Worm (Caenorhabditis elegans) whole organism, mixed stage, embryonic: ENCODE measurements around the gene rod-1.

ENCODE experiments used
- elt-1 ChIP-seq: sonication (generic microtip); optimal IDR thresholded peaks from 2 replicates; lab custom pipeline; 2017; ENCODE audit warnings: missing genetic modification characterization, mild to moderate bottlenecking, missing compliant biosample characterization, antibody characterized with exemption, moderate library complexity, borderline replicate concordance; ENCODE audit not compliant: insufficient read depth
- elt-3 ChIP-seq: fragments of 150-350 bp; optimal IDR thresholded peaks from 2 replicates; lab custom pipeline; 2014; ENCODE audit warnings: missing biosample characterization, missing genetic modification characterization
- flh-1 ChIP-seq: fragments of 200-800 bp; sonication (Bioruptor generic); optimal IDR thresholded peaks from 2 replicates; lab custom pipeline; 2018; ENCODE audit warnings: mild to moderate bottlenecking, missing genetic modification characterization, moderate library complexity, missing compliant biosample characterization

DNA sequence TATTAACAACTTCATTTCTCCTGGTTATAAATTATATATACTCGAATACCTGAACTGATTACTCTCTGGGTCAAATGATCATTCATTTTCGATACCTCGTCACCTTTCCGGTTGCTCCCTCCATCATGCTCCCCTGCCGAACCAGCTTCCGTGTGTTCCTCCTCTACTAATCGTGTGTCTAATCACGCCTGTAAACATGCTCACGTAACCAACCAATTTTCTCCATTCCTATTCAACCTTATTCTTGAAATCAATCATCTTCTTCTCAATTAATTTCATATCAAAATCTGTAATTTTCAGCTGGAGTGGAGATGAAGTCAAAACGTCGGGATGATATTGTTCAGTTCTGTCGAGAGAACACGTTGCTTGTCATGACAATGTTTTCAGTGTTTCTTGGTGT is 25.1 kb downstream of the rod-1 start, which contains the start of gene glt-6:
- TF ChIP-seq flh-1 (no peak), elt-3 (tag; lab: Kevin White, UChicago) (no peak), elt-1 (no peak)
